Fruit fly (Drosophila melanogaster): ENCODE results near the gene Cralbp.

DNA sequence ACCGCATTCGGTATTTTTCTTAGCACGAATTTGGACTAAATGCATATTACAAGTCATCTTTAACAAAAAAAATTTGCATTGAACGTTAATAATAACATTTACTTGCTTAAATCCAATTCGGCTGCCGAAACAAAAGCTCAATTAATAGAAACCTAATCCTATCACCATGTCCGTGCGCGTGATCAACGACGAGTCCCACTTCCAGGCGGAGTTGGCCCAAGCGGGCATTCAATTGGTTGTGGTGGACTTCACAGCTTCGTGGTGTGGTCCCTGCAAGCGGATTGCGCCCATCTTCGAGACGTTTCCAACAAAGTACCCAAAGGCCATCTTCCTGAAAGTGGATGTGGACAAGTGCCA is 20.7 kb downstream of the Cralbp start, which contains the start of gene Txl:
- TF ChIP-seq CG14655 (GFP tag; optimal IDR thresholded peaks at IDR 0.05), result no peak
- no peak for TF ChIP-seq CG15710 (tag; optimal IDR thresholded peaks at IDR 0.05)
- TF ChIP-seq Snoo (tag; optimal IDR thresholded peaks at IDR 0.05), result no peak
- TF ChIP-seq EcR (GFP tag; optimal IDR thresholded peaks at IDR 0.05), result no peak
- TF ChIP-seq CG4496 (GFP tag; IDR thresholded peaks at IDR 0.05), result no peak
- TF ChIP-seq CG17806 (tag; optimal IDR thresholded peaks at IDR 0.05), result no peak
- no peak for TF ChIP-seq CG10348 (GFP tag; IDR thresholded peaks at IDR 0.05)
- TF ChIP-seq CG12605 (GFP tag; IDR thresholded peaks at IDR 0.05), result no peak
- TF ChIP-seq CG8301 (tag; optimal IDR thresholded peaks at IDR 0.05), result no peak
- TF ChIP-seq CG13204 (GFP tag; optimal IDR thresholded peaks at IDR 0.05), result no peak
- TF ChIP-seq rn (GFP tag; IDR thresholded peaks at IDR 0.05), result no peak
- TF ChIP-seq fd96Ca (GFP tag; IDR thresholded peaks at IDR 0.05), result no peak
- TF ChIP-seq CG32121 (GFP tag; IDR thresholded peaks at IDR 0.05), result no peak
- TF ChIP-seq CG9948 (tag; optimal IDR thresholded peaks at IDR 0.05), result no peak

Measured in whole organism, pupa.